Fruit fly (Drosophila melanogaster) Kc167 (cell line): ENCODE measurements around the gene Rtel1.

Source experiments
- Myc ChIP-seq: fragments of >200 bp; optimal IDR thresholded peaks from 2 replicates; lab custom pipeline; 2017; ENCODE audit warnings: missing external identifiers
- Sin3A ChIP-seq: fragments of >200 bp; optimal IDR thresholded peaks from 2 replicates; lab custom pipeline; 2018; ENCODE audit warnings: missing external identifiers
- h ChIP-seq: fragments of >200 bp; optimal IDR thresholded peaks from 3 replicates; lab custom pipeline; 2018; ENCODE audit warnings: missing external identifiers
- insv ChIP-seq: fragments of >200 bp; optimal IDR thresholded peaks from 3 replicates; lab custom pipeline; 2018; ENCODE audit warnings: missing external identifiers
- psq ChIP-seq: fragments of >200 bp; optimal IDR thresholded peaks from 2 replicates; lab custom pipeline; 2017; ENCODE audit warnings: missing external identifiers
- ttk ChIP-seq: sonication (Bioruptor generic); optimal IDR thresholded peaks from 2 replicates; lab custom pipeline; 2017; ENCODE audit warnings: missing external identifiers

The Rtel1 gene

DNA sequence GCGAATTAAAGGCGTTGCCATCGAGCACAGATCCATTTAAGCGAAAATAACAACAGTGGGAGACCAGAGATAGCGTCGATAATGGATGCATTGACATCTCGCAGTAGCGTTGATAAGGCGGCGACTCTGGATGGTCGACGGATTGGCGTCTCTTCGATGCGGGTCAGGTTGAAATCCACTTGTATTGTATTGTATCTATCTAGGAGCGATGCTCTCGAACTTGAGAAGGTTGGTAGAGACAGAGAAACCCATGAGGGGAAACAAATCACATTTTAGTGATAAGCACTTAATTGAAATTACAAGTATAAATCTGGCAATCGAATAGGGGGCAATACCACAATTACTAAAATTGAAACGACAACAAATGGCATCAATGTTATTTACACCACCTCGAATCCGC lies 24.0 kb upstream of the Rtel1 start:
- TF ChIP-seq Sin3A (no peak), h (lab: Kevin White, UChicago) (no peak), ttk (lab: Kevin White, UChicago) (no peak), insv (lab: Kevin White, UChicago) (no peak), Myc (no peak), psq (lab: Kevin White, UChicago) (no peak)

dm6 chrX:5724151-5724699 lies 23.3 kb upstream of the Rtel1 start:
- no peak for TF ChIP-seq psq (lab: Kevin White, UChicago)
- TF ChIP-seq insv (lab: Kevin White, UChicago), result no peak
- TF ChIP-seq Myc, result no peak
- no peak for TF ChIP-seq Sin3A
- TF ChIP-seq h (lab: Kevin White, UChicago), result no peak
- TF ChIP-seq ttk (lab: Kevin White, UChicago), result no peak

DNA sequence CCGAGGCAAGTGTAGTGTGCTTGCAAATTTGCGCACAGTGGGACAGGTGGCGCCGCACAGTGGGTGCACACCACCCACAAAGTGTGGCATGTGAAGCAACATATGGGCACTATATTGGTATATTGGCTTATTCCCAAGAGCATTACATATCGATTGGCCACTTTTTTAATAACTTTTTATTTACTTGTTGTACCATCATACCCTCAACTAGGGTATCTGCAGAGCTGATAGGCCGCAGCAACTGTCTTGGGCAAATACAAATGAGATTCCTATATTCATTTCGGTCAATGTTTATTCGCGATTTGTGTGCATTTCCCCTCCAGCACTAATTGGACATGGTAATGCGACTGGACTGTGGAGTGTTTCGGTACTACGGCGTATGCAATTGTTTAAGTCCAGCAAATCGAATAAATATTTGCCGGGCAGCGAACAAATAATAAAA lies 22.8 kb upstream of the Rtel1 start:
- no peak for TF ChIP-seq insv (lab: Kevin White, UChicago)
- TF ChIP-seq ttk (lab: Kevin White, UChicago), result no peak
- TF ChIP-seq h (lab: Kevin White, UChicago), result no peak
- TF ChIP-seq psq (lab: Kevin White, UChicago), result no peak
- TF ChIP-seq Sin3A, result no peak
- TF ChIP-seq Myc, result no peak

- no peak for TF ChIP-seq insv (lab: Kevin White, UChicago)
Observed at dm6 chrX:5732440-5732839, 15.1 kb upstream of the Rtel1 start, which contains the start of gene CG15773. Gene CG15773, plus strand, starts transcription at chrX:5732740.

DNA sequence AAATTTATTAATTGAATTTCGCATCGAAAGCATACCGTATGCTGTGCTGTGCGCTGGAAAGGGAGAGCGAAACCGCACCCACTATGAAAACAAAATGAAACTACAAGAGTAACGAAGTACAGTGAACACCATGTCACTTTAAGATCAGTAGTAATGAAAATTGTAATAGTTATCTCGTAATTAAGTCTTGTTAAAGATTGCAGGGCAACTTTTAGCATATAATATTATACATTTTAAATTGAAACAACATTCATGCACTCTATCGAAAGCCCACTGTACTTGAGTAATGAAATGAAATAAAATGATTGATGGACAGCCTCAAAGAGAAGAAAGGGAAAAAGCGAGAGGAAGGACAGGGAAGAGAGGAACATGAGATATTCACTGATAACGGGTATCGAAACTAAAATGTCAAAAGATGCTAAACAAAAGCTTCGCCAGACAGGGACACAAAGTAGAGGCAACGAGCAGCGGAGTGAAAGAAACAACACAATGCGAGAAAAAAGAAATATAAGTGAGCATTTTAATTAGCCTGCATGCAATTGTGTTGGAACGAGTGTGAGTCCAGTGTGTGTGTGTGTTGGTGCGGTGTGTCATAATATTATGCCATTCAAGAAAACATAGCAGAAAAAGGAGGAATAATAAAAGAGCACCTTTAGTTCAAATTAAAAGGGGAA lies 12.1 kb upstream of the Rtel1 start:
- TF ChIP-seq h (lab: Kevin White, UChicago), result no peak
- no peak for TF ChIP-seq Myc
- TF ChIP-seq insv (lab: Kevin White, UChicago), result no peak
- TF ChIP-seq ttk (lab: Kevin White, UChicago), result no peak
- no peak for TF ChIP-seq Sin3A
- TF ChIP-seq psq (lab: Kevin White, UChicago), result no peak

DNA sequence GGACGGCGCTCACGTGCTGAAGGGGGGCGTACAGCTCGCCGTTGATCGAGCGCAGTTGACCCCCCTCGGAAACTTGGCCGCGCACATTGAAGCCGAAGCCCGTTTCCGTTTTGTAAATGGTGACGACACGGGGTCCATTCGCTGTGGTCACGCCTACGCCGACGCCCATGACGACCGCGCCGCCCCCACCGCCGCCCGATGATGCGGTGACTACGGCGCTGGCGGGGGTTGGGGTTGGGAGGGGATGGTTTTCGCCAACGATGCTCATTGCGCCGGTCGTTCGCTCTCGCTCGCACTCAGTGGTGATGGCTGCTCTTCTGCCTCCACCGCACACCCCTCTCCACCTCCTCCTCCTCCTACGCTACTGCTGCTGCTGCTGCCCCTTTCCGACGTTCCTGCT lies 10.4 kb upstream of the Rtel1 start:
- TF ChIP-seq Sin3A (no peak), ttk (lab: Kevin White, UChicago) (no peak), h (lab: Kevin White, UChicago) (no peak), Myc (no peak), psq (lab: Kevin White, UChicago) (no peak), insv (lab: Kevin White, UChicago) (no peak)

- TF ChIP-seq insv (lab: Kevin White, UChicago) (no peak), psq (lab: Kevin White, UChicago) (no peak), Myc (no peak), h (lab: Kevin White, UChicago) (no peak), Sin3A (no peak), ttk (lab: Kevin White, UChicago) (no peak)
Observed at dm6 chrX:5737676-5738220, 9.8 kb upstream of the Rtel1 start, which contains the start of gene Snx27. Gene Snx27, minus strand, starts transcription at chrX:5738031.

- TF ChIP-seq insv (lab: Kevin White, UChicago) (no peak), Sin3A (no peak), h (lab: Kevin White, UChicago) (no peak), psq (lab: Kevin White, UChicago) (no peak), ttk (lab: Kevin White, UChicago) (no peak), Myc (no peak)
Observed at dm6 chrX:5741625-5742024, 5.9 kb upstream of the Rtel1 start.

- TF ChIP-seq h (lab: Kevin White, UChicago) (no peak), Sin3A (no peak), ttk (lab: Kevin White, UChicago) (no peak), insv (lab: Kevin White, UChicago) (no peak), Myc (no peak), psq (lab: Kevin White, UChicago) (no peak)
Observed at dm6 chrX:5744277-5744846, 3.2 kb upstream of the Rtel1 start.

- no peak for TF ChIP-seq psq (lab: Kevin White, UChicago)
- TF ChIP-seq Myc, result no peak
- TF ChIP-seq h (lab: Kevin White, UChicago), result no peak
- no peak for TF ChIP-seq Sin3A
- TF ChIP-seq insv (lab: Kevin White, UChicago), result no peak
- no peak for TF ChIP-seq ttk (lab: Kevin White, UChicago)
Observed at dm6 chrX:5744992-5745732, 2.4 kb upstream of the Rtel1 start.

DNA sequence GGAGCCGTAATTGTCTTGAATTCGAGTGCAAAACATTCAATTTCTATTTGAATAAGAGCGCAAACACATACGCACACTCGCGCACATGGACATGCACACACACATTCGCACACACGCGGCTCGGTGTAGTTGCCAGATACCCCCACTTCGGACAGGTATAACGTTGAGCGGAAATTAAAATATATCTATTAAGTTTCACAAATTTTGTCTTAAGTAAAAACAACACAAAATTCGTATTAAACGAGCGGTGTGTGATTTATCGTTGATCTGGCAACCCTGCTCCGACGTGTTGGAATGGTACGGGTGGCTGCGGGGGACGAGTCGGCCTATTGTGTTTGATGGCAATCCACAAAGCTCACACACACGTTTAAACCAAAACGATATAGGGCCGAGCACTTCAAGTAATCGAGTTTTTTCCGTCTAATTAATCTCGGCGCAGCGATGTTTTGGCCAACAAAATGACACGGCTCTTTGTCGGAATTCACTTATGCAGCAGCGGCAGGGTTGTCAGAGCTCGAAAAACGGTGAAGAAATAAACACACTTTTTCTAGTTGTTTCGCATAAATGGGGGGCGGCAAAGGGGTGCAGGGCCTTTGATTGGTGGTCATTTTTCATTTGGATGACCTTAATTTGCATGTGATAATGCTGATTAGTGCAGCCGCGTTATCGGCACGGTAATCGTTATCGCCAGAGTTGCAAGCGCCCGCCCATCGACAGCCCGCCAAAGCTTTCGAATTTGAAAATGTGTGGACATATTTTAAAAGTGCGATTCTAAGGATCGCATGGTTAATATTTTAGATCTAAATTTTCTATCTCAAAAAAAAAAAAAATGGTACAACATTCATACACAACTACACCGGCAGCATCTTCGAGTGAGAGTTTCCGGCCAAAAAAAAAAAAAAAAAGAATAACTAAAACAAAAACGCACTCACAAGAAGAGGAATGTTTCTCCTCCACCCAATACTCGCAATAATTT lies 1.4 kb upstream of the Rtel1 start:
- TF ChIP-seq psq (lab: Kevin White, UChicago), result no peak
- no peak for TF ChIP-seq Myc
- TF ChIP-seq h (lab: Kevin White, UChicago), result no peak
- TF ChIP-seq insv (lab: Kevin White, UChicago), result no peak
- no peak for TF ChIP-seq Sin3A
- no peak for TF ChIP-seq ttk (lab: Kevin White, UChicago)
